Fruit fly (Drosophila melanogaster) whole organism, adult: ENCODE data around the gene sr.

Source experiments
- CG11617 ChIP-seq: fragments of 200-800 bp; sonication (Bioruptor generic); optimal IDR thresholded peaks from 2 replicates; lab custom pipeline; 2017; ENCODE audit warnings: mild to moderate bottlenecking, missing biosample characterization, missing genetic modification reagents, missing genetic modification characterization
- CG12768 ChIP-seq: fragments of 200-800 bp; sonication (Bioruptor generic); optimal IDR thresholded peaks from 2 replicates; lab custom pipeline; 2017; ENCODE audit warnings: missing biosample characterization, missing genetic modification characterization, mild to moderate bottlenecking, moderate library complexity, missing genetic modification reagents
- CG14711 ChIP-seq: fragments of 200-800 bp; sonication (Bioruptor generic); optimal IDR thresholded peaks from 2 replicates; lab custom pipeline; 2018; ENCODE audit warnings: missing biosample characterization, mild to moderate bottlenecking, missing genetic modification characterization, moderate library complexity
- CG1620 ChIP-seq: fragments of 200-800 bp; sonication (Bioruptor generic); optimal IDR thresholded peaks from 2 replicates; lab custom pipeline; 2016; ENCODE audit warnings: missing biosample characterization, missing genetic modification characterization
- CG33017 ChIP-seq: fragments of 200-800 bp; sonication (Bioruptor generic); optimal IDR thresholded peaks from 2 replicates; lab custom pipeline; 2018; ENCODE audit warnings: missing biosample characterization, mild to moderate bottlenecking, missing genetic modification characterization, moderate library complexity
- CG5204 ChIP-seq: fragments of 200-800 bp; sonication (Bioruptor generic); optimal IDR thresholded peaks from 2 replicates; lab custom pipeline; 2016; ENCODE audit warnings: missing biosample characterization, missing genetic modification characterization
- CG7045 ChIP-seq: fragments of 200-800 bp; sonication (Bioruptor generic); optimal IDR thresholded peaks from 2 replicates; lab custom pipeline; 2017; ENCODE audit warnings: missing biosample characterization, mild to moderate bottlenecking, missing genetic modification characterization
- CG7101 ChIP-seq: fragments of 200-800 bp; sonication (Bioruptor generic); optimal IDR thresholded peaks from 2 replicates; lab custom pipeline; 2018; ENCODE audit warnings: missing biosample characterization, mild to moderate bottlenecking, missing genetic modification characterization, moderate library complexity
- Clk ChIP-seq: fragments of 200-800 bp; sonication (Bioruptor generic); optimal IDR thresholded peaks from 2 replicates; lab custom pipeline; 2017; ENCODE audit warnings: missing biosample characterization, missing genetic modification characterization
- Crg-1 ChIP-seq: fragments of 200-800 bp; sonication (Bioruptor generic); optimal IDR thresholded peaks from 2 replicates; lab custom pipeline; 2016; ENCODE audit warnings: missing biosample characterization, missing genetic modification characterization
- Hr96 ChIP-seq: fragments of 200-800 bp; sonication (Bioruptor generic); optimal IDR thresholded peaks from 2 replicates; lab custom pipeline; 2016; ENCODE audit warnings: missing biosample characterization, missing genetic modification characterization
- Mnt ChIP-seq: fragments of 200-800 bp; sonication (Bioruptor generic); optimal IDR thresholded peaks from 2 replicates; lab custom pipeline; 2016; ENCODE audit warnings: missing biosample characterization, mild to moderate bottlenecking, missing genetic modification characterization
- bab1 ChIP-seq: fragments of 200-800 bp; sonication (Bioruptor generic); optimal IDR thresholded peaks from 3 replicates; lab custom pipeline; 2019; ENCODE audit warnings: missing biosample characterization, mild to moderate bottlenecking, missing genetic modification characterization, moderate library complexity
- cic ChIP-seq: fragments of 200-800 bp; sonication (Bioruptor generic); optimal IDR thresholded peaks from 2 replicates; lab custom pipeline; 2017; ENCODE audit warnings: missing biosample characterization, mild to moderate bottlenecking, missing genetic modification characterization, moderate library complexity
- cnc ChIP-seq, 2 experiments: fragments of >200 bp; optimal IDR thresholded peaks; 2 replicates each; lab custom pipeline; 2017
- kay ChIP-seq: fragments of 200-800 bp; sonication (Bioruptor generic); peaks from one replicate; lab custom pipeline; 2016; ENCODE audit warnings: missing biosample characterization, missing genetic modification characterization, borderline replicate concordance
- ovo ChIP-seq: fragments of 200-800 bp; sonication (Bioruptor generic); optimal IDR thresholded peaks from 2 replicates; lab custom pipeline; 2016; ENCODE audit warnings: missing biosample characterization, missing genetic modification characterization
- pad ChIP-seq: fragments of 200-800 bp; sonication (Bioruptor generic); optimal IDR thresholded peaks from 3 replicates; lab custom pipeline; 2017; ENCODE audit warnings: missing biosample characterization, missing genetic modification characterization, mild to moderate bottlenecking, moderate library complexity, missing genetic modification reagents
- tj ChIP-seq: fragments of 200-800 bp; sonication (Bioruptor generic); optimal IDR thresholded peaks from 3 replicates; lab custom pipeline; 2017; ENCODE audit warnings: missing biosample characterization, mild to moderate bottlenecking, missing genetic modification characterization, moderate library complexity
- toe ChIP-seq: fragments of 200-800 bp; sonication (Bioruptor generic); optimal IDR thresholded peaks from 2 replicates; lab custom pipeline; 2016; ENCODE audit warnings: missing biosample characterization, missing genetic modification characterization

sr gene

DNA sequence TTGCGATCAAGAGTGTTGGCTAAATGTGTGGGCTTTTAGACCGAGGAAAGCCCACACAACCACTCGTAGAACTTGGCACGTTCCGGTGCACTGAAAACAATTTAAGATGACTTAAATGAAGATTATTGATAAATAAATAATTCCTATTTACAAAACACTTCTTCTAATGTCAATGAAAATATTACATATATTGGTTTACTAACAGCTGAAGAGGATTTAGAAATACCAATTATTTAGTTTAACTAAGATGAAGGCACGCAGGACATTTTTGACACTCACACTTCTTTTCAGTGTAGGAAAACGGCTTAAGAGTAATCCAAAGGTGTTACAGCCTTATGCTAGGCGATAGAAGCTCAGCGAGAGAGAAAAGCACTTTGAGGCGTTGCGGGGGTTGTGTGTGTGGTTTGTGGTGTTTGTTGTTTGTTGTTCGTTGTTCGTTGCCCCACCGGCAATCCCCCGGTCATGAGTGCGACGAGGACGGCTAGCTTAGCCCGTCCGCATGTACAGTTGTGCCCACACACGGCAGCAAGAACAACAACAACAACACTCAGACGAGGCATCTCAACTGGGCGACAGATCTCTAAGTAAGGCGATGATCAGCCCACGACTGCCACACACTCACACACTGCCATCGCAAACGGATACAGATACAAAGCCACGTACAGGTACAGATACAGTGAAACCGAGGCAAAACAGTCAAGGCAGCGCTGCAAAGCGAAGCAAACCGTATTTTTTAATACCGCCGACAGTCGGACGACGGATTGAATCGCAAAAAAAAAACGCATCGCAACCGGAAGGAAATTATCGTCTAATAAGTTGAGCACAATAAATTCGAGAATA is at the start of gene sr:
TSS of gene sr (plus strand) at position 790 of the 840 bp plus-strand sequence.
- TF ChIP-seq CG14711, result no peak
- TF ChIP-seq bab1 (GFP tag; lab: Kevin White, UChicago), result no peak
- peak; percentile 25 for TF ChIP-seq toe (GFP tag; lab: Kevin White, UChicago)
- peak; percentile 16 for TF ChIP-seq kay

DNA sequence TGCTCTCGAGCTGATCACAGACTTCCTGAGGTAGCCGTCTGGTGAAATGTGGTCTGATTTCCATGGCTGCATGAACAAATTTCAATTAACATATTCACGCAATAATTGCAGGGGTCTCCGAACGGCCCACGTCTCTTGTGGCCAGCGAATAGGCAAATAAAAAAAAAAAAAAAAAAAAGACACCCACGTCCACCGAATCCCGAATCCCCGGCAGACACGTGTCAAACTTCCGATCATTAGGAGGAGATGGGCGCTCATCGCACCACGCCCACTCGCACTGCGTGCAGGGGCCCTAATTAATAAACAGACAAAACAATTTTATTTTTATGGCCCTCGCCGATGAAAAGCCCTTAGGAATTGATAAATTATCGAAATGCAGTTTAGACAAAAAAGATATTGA is 47.0 kb upstream of the sr start:
- no peak for TF ChIP-seq Crg-1 (GFP tag; lab: Kevin White, UChicago)
- no peak for TF ChIP-seq CG14711
- TF ChIP-seq cic (GFP tag; lab: Kevin White, UChicago), result no peak
- TF ChIP-seq CG7101 (tag; lab: Kevin White, UChicago), result no peak
- TF ChIP-seq toe (GFP tag; lab: Kevin White, UChicago), result no peak

DNA sequence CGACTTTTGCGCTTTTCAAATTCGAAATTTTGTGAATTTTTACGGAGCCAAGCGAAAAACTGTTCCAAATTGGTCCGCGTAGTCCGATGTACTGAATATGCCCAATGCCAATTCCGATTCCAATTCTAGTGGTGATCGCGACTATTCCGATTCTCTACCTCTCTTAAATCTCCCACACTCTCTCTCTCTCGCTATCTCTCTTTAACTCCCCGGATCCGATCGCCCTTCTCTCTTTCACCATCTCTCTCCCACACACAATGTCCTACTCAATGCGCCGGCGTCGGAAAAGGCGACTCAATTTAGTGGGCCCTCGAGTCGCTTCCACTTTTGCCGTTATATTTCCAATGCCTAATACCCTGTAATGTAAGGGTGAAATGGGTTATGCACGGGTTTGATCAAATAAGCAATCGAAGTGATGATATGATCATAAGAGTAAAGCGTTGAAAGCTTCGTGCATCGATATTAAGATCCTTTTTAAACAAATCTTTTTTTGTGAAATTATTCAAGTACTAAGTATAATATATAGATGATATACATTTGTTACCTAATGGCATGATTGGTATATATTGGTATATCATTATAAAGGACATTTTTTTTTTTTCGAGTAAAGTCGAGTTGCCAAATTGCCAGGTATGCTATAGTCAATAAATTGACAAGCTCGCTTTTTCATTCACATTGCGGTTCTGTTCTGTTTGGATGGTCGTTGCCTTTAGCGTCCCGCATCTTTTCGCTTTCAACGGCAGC is 41.2 kb upstream of the sr start:
- TF ChIP-seq CG14711, result no peak
- TF ChIP-seq CG5204 (GFP tag; lab: Kevin White, UChicago), result no peak
- TF ChIP-seq ovo (GFP tag; lab: Kevin White, UChicago), result no peak
- no peak for TF ChIP-seq CG7101 (tag; lab: Kevin White, UChicago)
- TF ChIP-seq kay, result no peak
- TF ChIP-seq Mnt, result no peak
- TF ChIP-seq cic (GFP tag; lab: Kevin White, UChicago), result no peak
- TF ChIP-seq CG11617, result no peak

- no peak for TF ChIP-seq toe (GFP tag; lab: Kevin White, UChicago)
- TF ChIP-seq CG33017 (tag; lab: Kevin White, UChicago), result no peak
- TF ChIP-seq CG12768 (GFP tag; lab: Kevin White, UChicago), result no peak
- no peak for TF ChIP-seq ovo (GFP tag; lab: Kevin White, UChicago)
- no peak for TF ChIP-seq Clk (GFP tag; lab: Kevin White, UChicago)
Measured at dm6 chr3R:18050016-18050556, 40.5 kb upstream of the sr start.

DNA sequence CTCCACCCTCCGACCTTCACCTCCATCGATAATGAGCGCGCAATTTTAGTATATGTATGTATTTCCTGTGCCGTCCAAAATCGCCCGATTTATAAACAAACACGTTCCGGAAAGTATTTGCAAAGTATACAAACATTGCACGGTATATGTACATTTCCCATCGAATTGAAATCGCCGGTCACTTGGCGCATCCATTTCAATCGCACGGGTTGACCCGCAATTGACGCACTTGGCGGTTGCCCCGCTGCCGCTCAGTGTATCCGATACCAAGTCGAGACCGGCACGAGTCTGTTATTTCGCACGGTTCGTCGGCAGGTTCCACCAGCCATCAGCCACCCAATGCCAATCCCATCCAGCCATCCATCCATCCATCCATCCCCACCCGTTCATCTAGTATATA is 40.0 kb upstream of the sr start:
- TF ChIP-seq CG7101 (tag; lab: Kevin White, UChicago) (no peak), CG12768 (GFP tag; lab: Kevin White, UChicago) (no peak), CG1620 (GFP tag; lab: Kevin White, UChicago) (no peak), cic (GFP tag; lab: Kevin White, UChicago) (no peak), Hr96 (GFP tag; lab: Kevin White, UChicago) (no peak), CG7045 (GFP tag; lab: Kevin White, UChicago) (no peak), Mnt (no peak), CG5204 (GFP tag; lab: Kevin White, UChicago) (no peak)

DNA sequence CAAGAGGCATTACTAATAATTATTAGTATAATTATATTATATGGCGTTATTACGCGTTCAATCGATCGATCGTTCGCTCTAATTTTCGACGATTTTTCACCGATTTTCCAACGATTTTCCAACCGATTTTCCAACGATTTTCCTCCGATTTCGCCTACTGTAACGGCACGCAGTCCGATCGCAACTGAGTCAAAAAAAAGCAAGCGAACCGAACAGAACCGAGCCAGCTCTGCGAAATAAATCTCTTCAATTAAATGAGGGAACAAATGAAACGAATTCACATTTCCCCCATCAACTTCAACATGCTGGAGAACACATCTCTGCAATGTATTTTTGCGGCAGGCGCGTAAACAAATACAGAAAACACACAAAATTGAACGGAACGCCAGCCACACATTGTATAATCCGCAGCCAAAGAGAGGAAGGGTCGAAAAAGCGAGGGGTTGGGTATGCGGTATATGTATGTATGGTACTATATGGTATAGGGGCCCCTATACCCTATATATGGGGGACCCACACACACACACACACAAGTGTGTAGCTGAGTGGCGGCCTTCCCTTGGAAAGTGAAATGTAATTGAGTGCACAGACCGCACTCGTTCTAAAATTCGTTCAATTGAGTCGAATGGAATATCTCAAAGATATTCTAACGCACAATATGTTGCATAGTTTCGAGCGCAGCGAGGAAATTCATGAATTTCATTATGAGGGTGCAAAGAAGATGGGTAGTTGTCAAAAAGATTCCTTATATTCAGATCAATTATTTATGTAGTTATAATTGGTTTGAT is 37.6 kb upstream of the sr start, which contains the start of gene htl:
TSS of gene htl (minus strand) at position 186 of the 788 bp plus-strand sequence.
- TF ChIP-seq CG7045 (GFP tag; lab: Kevin White, UChicago) (no peak), CG11617 (no peak), tj (no peak), Mnt (no peak), cnc (optimal IDR thresholded peaks at IDR 0.05; lab: Kevin White, UChicago) (no peak), CG7101 (tag; lab: Kevin White, UChicago) (no peak), pad (GFP tag; lab: Kevin White, UChicago) (peak; percentile 21), Clk (GFP tag; lab: Kevin White, UChicago) (no peak), CG12768 (GFP tag; lab: Kevin White, UChicago) (no peak), kay (peak; percentile 50), CG5204 (GFP tag; lab: Kevin White, UChicago) (no peak), CG14711 (no peak), CG1620 (GFP tag; lab: Kevin White, UChicago) (no peak)
